Worm (Caenorhabditis elegans) whole organism, midembryonic: ENCODE data around the gene Y37H2A.18.

Experiments
- T22C8.4 ChIP-seq: fragments of 200-800 bp; sonication (Bioruptor generic); IDR thresholded peaks from 2 replicates; pipeline ENCODE4 v1.3.6; 2022; ENCODE audit warnings: missing genetic modification characterization, missing compliant biosample characterization
- cog-1 ChIP-seq: sonication (generic microtip); optimal IDR thresholded peaks from 2 replicates; lab custom pipeline; 2016; ENCODE audit warnings: missing genetic modification characterization, missing compliant biosample characterization
- flt-1 ChIP-seq: fragments of 200-800 bp; sonication (Bioruptor generic); IDR thresholded peaks from 2 replicates; pipeline ENCODE4 v1.3.6; 2022; ENCODE audit warnings: missing genetic modification characterization, missing compliant biosample characterization
- klf-2 ChIP-seq: fragments of 200-800 bp; sonication (Bioruptor generic); conservative IDR thresholded peaks from 2 replicates; pipeline ENCODE4 v1.3.6; 2022; ENCODE audit warnings: missing genetic modification reagents, missing genetic modification characterization, missing compliant biosample characterization
- med-1 ChIP-seq: sonication (generic microtip); optimal IDR thresholded peaks from 2 replicates; lab custom pipeline; 2017; ENCODE audit warnings: missing genetic modification characterization, mild to moderate bottlenecking, missing compliant biosample characterization, antibody characterized with exemption, missing genetic modification reagents; ENCODE audit not compliant: insufficient read depth
- ref-1 ChIP-seq: fragments of 200-800 bp; sonication (Bioruptor generic); conservative IDR thresholded peaks from 2 replicates; pipeline ENCODE4 v1.3.6; 2022; ENCODE audit warnings: missing genetic modification reagents, missing genetic modification characterization, missing compliant biosample characterization
- tab-1 ChIP-seq: fragments of 200-800 bp; sonication (Bioruptor generic); IDR thresholded peaks from 2 replicates; pipeline ENCODE4 v1.3.6; 2022; ENCODE audit warnings: missing genetic modification characterization, missing compliant biosample characterization
- ztf-23 ChIP-seq: fragments of 200-800 bp; sonication (Bioruptor generic); IDR thresholded peaks from 2 replicates; pipeline ENCODE4 v1.3.6; 2022; ENCODE audit warnings: missing genetic modification reagents, missing genetic modification characterization, missing compliant biosample characterization
- ztf-29 ChIP-seq: fragments of 200-800 bp; sonication (Bioruptor generic); IDR thresholded peaks from 2 replicates; pipeline ENCODE4 v1.3.6; 2022; ENCODE audit warnings: missing genetic modification reagents, missing genetic modification characterization, missing compliant biosample characterization

Y37H2A.18 gene

DNA sequence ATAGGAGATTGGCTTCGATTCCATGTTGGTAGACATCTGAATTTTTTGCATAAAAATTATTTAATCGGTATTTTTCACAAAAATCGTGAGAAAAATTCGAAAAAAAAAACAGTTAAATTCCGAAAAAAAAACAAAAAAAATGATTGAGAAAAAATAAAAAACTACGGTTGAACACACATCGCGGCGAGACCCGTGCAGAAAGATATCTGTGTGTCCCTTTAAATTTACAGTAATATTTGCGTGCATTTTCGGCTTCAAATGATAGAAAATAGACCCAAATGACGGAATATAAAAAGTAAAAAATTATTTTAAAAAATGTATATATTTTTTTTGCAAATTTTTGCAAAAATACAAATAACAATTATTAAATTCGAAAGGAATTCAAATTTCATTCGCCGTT lies 4.6 kb upstream of the Y37H2A.18 start:
- TF ChIP-seq med-1 (GFP tag; lab: Kevin White, UChicago) (no peak), tab-1 (GFP tag; lab: Robert Waterston, UW) (no peak)

DNA sequence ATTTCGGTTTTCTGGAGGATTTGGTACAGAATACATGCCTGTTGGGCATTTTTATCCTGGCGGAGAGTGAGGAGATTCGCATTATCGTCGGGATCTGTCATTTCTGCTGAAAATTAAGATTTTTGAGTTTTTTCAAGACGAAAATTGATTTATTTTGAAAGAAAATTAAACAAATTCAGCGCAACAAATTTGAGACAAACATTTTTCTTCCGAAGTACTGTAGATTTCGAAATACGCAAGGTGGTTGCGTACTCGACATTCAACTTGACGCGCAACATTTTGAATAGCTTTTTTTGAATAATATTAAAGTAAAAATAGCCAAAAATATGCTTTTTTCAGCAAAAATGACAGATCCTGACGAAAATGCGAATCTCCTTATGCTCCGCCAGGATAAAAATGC lies 1.3 kb upstream of the Y37H2A.18 start, which contains the start of gene Y37H2A.7:
Gene Y37H2A.7, minus strand, starts transcription at position 101 of the 400 bp plus-strand sequence.
- TF ChIP-seq klf-2 (GFP tag; lab: Robert Waterston, UW) (no peak), ref-1 (no peak), tab-1 (GFP tag; lab: Robert Waterston, UW) (no peak), T22C8.4 (GFP tag; lab: Robert Waterston, UW) (no peak), ztf-23 (GFP tag; lab: Robert Waterston, UW) (no peak), ztf-29 (no peak), cog-1 (no peak), flt-1 (GFP tag; lab: Robert Waterston, UW) (no peak), med-1 (GFP tag; lab: Kevin White, UChicago) (no peak)

DNA sequence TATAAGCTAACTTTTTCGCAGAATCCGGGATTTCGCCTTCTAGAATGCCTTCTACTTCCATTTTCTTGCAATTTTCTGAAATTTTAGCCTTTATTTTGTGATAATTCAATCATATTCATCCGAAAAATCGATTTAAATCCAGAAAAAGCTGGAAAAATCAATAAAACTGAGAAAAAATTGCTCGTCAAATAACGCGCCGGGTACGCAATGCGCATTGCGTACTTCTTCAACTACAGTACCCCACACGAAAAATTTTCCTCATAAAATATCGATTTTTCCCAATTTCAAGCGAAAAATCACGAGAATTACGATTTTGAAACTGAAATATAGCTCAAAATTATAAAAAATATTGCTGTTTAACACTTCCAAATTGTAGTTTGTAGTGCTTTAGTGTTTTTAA lies 2.0 kb downstream of the Y37H2A.18 start, which contains the start of gene Y37H2A.12:
Gene Y37H2A.12, minus strand, starts transcription at position 81 of the 400 bp plus-strand sequence.
- TF ChIP-seq T22C8.4 (GFP tag; lab: Robert Waterston, UW) (no peak), ref-1 (no peak), flt-1 (GFP tag; lab: Robert Waterston, UW) (no peak), cog-1 (no peak), tab-1 (GFP tag; lab: Robert Waterston, UW) (no peak), ztf-29 (no peak)

DNA sequence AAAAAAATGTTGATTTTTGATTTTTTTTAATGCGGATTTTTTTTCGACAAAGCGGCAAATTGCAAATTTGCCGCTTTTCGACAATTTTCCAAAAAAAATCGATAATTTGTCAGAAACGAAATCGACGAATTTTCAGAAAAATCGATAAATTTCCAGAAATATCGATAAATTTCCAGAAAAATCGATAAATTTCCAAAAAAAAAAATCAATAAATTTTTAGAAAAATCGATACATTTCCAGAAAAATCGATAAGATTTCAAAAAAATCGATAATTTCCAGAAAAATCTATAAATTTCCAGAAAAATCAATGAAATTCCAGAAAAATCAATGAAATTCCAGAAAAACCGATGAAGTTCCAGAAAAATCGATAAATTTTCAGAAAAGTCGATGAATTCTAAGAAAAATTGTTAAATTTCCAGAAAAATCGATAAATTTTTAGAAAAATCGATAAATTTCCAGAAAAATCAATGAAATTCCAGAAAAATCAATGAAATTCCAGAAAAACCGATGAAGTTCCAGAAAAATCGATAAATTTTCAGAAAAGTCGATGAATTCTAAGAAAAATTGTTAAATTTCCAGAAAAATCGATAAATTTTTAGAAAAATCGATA lies 3.3 kb downstream of the Y37H2A.18 start:
- TF ChIP-seq T22C8.4 (GFP tag; lab: Robert Waterston, UW) = peak; percentile 82

DNA sequence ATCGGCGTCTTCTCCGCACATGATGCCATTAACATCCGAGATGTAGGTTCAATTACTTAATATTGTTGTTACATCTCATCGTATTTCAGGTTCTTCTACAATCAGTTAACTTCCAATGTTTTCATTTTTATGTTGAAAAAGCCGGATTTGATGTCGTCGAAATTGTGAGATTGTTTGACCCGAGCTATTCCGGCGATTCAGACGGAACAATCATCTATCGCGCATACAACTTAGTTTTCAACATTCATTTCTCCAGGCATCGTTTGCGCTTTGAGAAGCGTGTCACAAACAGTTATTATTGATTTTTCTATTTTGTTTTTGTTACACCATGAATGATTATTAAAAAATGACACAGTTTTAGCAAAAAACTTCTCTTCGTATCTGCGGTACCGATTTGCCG lies 4.5 kb downstream of the Y37H2A.18 start:
- TF ChIP-seq cog-1 (no peak), med-1 (GFP tag; lab: Kevin White, UChicago) (no peak), ztf-23 (GFP tag; lab: Robert Waterston, UW) (no peak), flt-1 (GFP tag; lab: Robert Waterston, UW) (no peak), tab-1 (GFP tag; lab: Robert Waterston, UW) (no peak), klf-2 (GFP tag; lab: Robert Waterston, UW) (no peak), T22C8.4 (GFP tag; lab: Robert Waterston, UW) (no peak), ref-1 (no peak), ztf-29 (no peak)

DNA sequence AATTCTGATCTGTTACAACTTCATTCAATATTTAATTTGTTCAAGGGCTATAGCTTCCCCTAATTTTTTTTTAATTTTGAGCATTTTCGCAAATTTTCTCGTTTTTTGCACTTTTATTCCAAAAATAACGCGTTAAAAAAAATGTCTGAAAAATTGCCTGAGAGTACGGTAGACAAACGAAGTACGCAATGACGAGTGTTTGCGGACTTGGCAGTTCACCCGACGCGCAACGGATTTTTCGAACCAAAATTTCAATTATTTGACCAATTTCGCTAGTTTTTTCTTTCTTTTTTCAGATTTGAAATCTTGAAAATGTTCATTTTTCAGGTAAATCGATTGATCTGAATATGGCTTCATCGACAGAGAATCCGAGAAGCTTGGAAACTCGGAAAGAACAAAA lies 5.9 kb downstream of the Y37H2A.18 start, which contains the start of gene fbxa-211:
Gene fbxa-211, plus strand, starts transcription at position 328 of the 400 bp plus-strand sequence.
- no peak for TF ChIP-seq med-1 (GFP tag; lab: Kevin White, UChicago)

DNA sequence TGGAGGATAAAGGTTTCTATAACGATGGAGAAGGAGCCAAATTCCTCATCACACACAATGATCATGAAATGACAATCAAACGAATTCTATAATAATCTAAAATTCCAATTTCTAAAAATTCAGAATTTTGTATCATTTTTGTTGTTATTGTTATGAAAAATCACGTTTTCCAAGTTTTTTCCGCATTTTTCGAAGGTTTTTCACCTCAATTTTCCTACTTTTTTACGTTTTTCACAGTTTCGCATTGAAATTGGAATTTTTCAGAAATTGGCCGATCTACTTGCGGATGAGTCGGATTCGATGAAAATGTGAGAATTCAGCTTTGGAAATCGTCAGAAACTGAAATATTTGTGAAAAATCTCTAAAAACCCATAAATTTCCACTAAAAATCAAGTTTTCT lies 8.0 kb downstream of the Y37H2A.18 start, which contains the start of gene fbxa-210:
Gene fbxa-210, plus strand, starts transcription at position 301 of the 400 bp plus-strand sequence.
- no peak for TF ChIP-seq tab-1 (GFP tag; lab: Robert Waterston, UW)

DNA sequence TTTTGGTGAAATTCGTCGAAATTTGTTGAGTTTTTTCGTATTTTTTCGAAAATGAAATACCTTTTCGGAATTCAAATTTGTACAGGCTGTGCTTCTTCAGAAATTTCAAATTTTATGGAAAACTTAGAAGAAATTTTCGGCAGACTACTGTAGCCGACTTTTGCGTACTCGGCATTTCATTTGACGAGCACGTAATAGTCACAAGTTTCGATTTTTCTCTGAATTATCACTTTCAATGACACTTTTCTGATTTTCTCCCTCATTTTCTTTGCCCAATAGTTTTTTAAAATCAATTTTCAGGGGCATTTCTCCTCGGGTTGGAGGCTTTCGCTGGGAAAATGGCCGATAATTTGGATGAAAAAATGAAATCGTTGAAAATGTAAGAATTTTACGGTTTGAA lies 9.4 kb downstream of the Y37H2A.18 start, which contains the start of gene fbxa-107:
Gene fbxa-107, plus strand, starts transcription at position 301 of the 400 bp plus-strand sequence.
- TF ChIP-seq cog-1 = no peak
- TF ChIP-seq ztf-23 (GFP tag; lab: Robert Waterston, UW) = no peak
- no peak for TF ChIP-seq klf-2 (GFP tag; lab: Robert Waterston, UW)
- no peak for TF ChIP-seq flt-1 (GFP tag; lab: Robert Waterston, UW)
- no peak for TF ChIP-seq tab-1 (GFP tag; lab: Robert Waterston, UW)
- TF ChIP-seq ztf-29 = no peak
- TF ChIP-seq ref-1 = no peak

DNA sequence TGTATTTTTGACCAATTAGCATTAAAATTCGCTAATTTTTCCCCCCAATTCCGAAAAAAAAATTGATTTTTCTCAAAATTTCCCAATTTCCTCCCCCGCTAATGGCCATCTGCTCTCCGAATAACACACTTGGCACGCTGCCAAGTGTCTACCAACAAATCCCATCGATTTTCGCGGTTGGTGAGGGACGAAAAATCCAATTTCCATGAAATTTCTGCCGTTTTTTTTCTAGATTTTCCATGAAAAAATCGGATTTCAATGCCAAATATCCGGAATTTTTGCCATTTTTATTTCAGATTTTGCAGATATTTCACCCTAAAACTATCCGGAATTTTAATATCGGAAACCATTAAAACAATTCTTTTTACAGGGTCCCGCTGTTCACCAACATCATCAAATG lies 23.6 kb downstream of the Y37H2A.18 start:
- TF ChIP-seq ztf-29 (no peak), flt-1 (GFP tag; lab: Robert Waterston, UW) (no peak), tab-1 (GFP tag; lab: Robert Waterston, UW) (no peak), ref-1 (no peak), ztf-23 (GFP tag; lab: Robert Waterston, UW) (no peak), klf-2 (GFP tag; lab: Robert Waterston, UW) (no peak), cog-1 (no peak), med-1 (GFP tag; lab: Kevin White, UChicago) (no peak), T22C8.4 (GFP tag; lab: Robert Waterston, UW) (no peak)

DNA sequence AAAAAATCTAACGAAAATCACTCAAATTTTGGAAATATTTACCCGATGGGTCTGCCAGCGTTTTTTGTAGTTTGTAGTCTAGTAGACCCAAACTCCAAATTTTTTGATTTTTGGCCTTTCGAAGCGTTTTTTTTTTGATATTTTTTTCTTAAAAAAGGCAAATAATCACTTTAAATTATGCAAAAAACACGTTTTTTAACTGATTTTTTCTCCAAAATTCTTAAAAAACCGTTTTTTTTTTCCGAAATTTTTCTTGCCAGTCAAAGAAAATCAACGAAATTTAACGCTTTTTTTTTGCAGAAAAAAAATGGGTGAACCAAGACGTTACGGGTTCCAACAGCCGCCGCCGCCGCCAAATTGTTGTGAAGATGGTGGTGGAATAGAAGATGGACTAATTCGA lies 25.1 kb downstream of the Y37H2A.18 start, which contains the start of gene Y37H2A.1:
Gene Y37H2A.1, plus strand, starts transcription at position 301 of the 400 bp plus-strand sequence.
- no peak for TF ChIP-seq tab-1 (GFP tag; lab: Robert Waterston, UW)

DNA sequence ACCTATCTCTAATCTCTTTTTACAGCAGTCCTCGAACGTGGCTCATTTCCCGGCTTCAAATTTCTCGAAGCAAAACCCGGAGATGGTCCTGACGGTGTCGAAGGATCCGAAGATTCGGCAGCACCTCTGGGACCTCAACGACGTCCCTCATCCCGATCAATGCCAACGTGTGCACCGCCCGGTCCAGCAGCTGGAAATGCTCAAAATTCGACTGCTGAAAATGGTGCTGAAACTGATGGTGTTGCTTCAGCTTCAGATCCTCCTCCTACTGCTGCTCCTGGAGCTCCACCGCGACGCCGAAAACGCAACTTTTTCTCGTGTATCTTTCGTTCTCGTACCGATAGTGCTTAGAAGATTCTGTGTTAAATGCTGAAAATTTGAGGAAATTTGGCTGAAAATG lies 27.0 kb downstream of the Y37H2A.18 start:
- TF ChIP-seq ztf-29 = no peak
- TF ChIP-seq T22C8.4 (GFP tag; lab: Robert Waterston, UW) = no peak
- no peak for TF ChIP-seq flt-1 (GFP tag; lab: Robert Waterston, UW)
- no peak for TF ChIP-seq cog-1
